Worm (Caenorhabditis elegans) whole organism, L1 larva: ENCODE data around the gene T04A8.18.

ENCODE experiments used
- C34B4.2 ChIP-seq: sonication (generic microtip); optimal IDR thresholded peaks from 2 replicates; lab custom pipeline; 2017; ENCODE audit warnings: mild to moderate bottlenecking, missing genetic modification characterization, missing compliant biosample characterization
- F16B12.6 ChIP-seq: fragments of 150-350 bp; optimal IDR thresholded peaks from 2 replicates; lab custom pipeline; 2014; ENCODE audit warnings: missing biosample characterization, missing genetic modification characterization
- aha-1 ChIP-seq: fragments of 150-350 bp; optimal IDR thresholded peaks from 2 replicates; lab custom pipeline; 2014; ENCODE audit warnings: missing biosample characterization, missing genetic modification characterization
- ama-1 ChIP-seq: fragments of 150-350 bp; optimal IDR thresholded peaks from 2 replicates; lab custom pipeline; 2014
- ceh-8 ChIP-seq: fragments of 200-800 bp; sonication (Bioruptor generic); optimal IDR thresholded peaks from 2 replicates; lab custom pipeline; 2018; ENCODE audit warnings: mild to moderate bottlenecking, missing genetic modification characterization, moderate library complexity, missing compliant biosample characterization
- ceh-90 ChIP-seq: sonication (generic microtip); optimal IDR thresholded peaks from 2 replicates; lab custom pipeline; 2016; ENCODE audit warnings: missing genetic modification characterization, missing compliant biosample characterization
- efl-1 ChIP-seq, 4 experiments: fragments of 150-350 bp; optimal IDR thresholded peaks in 3 of 4; peaks in 1 of 4; 1 replicate in 1 of 4; 2 replicates in 3 of 4; lab custom pipeline; 2014; ENCODE audit warnings: missing biosample characterization in 2 of 4, missing genetic modification characterization in 2 of 4, missing genetic modification reagents in 2 of 4
- efl-3 ChIP-seq: fragments of 200-800 bp; sonication (Bioruptor generic); optimal IDR thresholded peaks from 2 replicates; lab custom pipeline; 2018; ENCODE audit warnings: mild to moderate bottlenecking, missing genetic modification characterization, missing compliant biosample characterization
- egl-13 ChIP-seq: sonication (generic microtip); optimal IDR thresholded peaks from 2 replicates; lab custom pipeline; 2016; ENCODE audit warnings: missing genotype, missing genetic modification reagents, missing genetic modification characterization, missing compliant biosample characterization
- ets-5 ChIP-seq: fragments of 200-800 bp; sonication (Bioruptor generic); IDR thresholded peaks from 2 replicates; pipeline ENCODE4 v1.3.6; 2022; ENCODE audit warnings: missing genetic modification characterization, missing compliant biosample characterization
- fkh-10 ChIP-seq: sonication (generic microtip); optimal IDR thresholded peaks from 2 replicates; lab custom pipeline; 2017; ENCODE audit warnings: missing biosample characterization, missing genetic modification reagents, missing genetic modification characterization
- fkh-4 ChIP-seq: sonication (generic microtip); optimal IDR thresholded peaks from 2 replicates; lab custom pipeline; 2016; ENCODE audit warnings: missing compliant biosample characterization, missing genetic modification characterization, borderline replicate concordance
- fos-1 ChIP-seq: fragments of 150-350 bp; optimal IDR thresholded peaks from 2 replicates; lab custom pipeline; 2014; ENCODE audit warnings: missing biosample characterization, missing genetic modification characterization
- grh-1 ChIP-seq: fragments of 200-800 bp; sonication (Bioruptor generic); IDR thresholded peaks from 2 replicates; pipeline ENCODE4 v1.3.6; 2022; ENCODE audit warnings: missing genetic modification reagents, missing genetic modification characterization, missing compliant biosample characterization
- hlh-4 ChIP-seq: sonication (generic microtip); optimal IDR thresholded peaks from 2 replicates; lab custom pipeline; 2016; ENCODE audit warnings: mild to moderate bottlenecking, missing genetic modification characterization, missing compliant biosample characterization
- isw-1 ChIP-seq: fragments of 200-800 bp; sonication (Bioruptor generic); IDR thresholded peaks from 2 replicates; pipeline ENCODE4 v1.3.6; 2022; ENCODE audit warnings: missing genetic modification characterization, missing compliant biosample characterization
- lin-13 ChIP-seq: fragments of 150-350 bp; optimal IDR thresholded peaks from 2 replicates; lab custom pipeline; 2014; ENCODE audit warnings: missing biosample characterization, missing genetic modification reagents, missing genetic modification characterization
- lin-14 ChIP-seq: fragments of 200-800 bp; sonication (Bioruptor generic); optimal IDR thresholded peaks from 2 replicates; lab custom pipeline; 2018; ENCODE audit warnings: mild to moderate bottlenecking, missing genetic modification characterization, moderate library complexity, missing compliant biosample characterization
- lin-15B ChIP-seq: fragments of 150-350 bp; sonication (generic microtip); optimal IDR thresholded peaks from 3 replicates; lab custom pipeline; 2014; ENCODE audit warnings: missing biosample characterization, missing genetic modification characterization
- mef-2 ChIP-seq: fragments of 150-350 bp; optimal IDR thresholded peaks from 2 replicates; lab custom pipeline; 2014; ENCODE audit warnings: missing biosample characterization, missing genetic modification characterization
- mep-1 ChIP-seq: fragments of 150-350 bp; optimal IDR thresholded peaks from 2 replicates; lab custom pipeline; 2014; ENCODE audit warnings: missing biosample characterization, missing genetic modification characterization
- nhr-11 ChIP-seq: fragments of 150-350 bp; optimal IDR thresholded peaks from 2 replicates; lab custom pipeline; 2014; ENCODE audit warnings: missing biosample characterization, missing genetic modification characterization
- nhr-12 ChIP-seq: sonication (generic microtip); optimal IDR thresholded peaks from 2 replicates; lab custom pipeline; 2017; ENCODE audit warnings: missing biosample characterization, missing genetic modification characterization
- nhr-19 ChIP-seq: fragments of 200-800 bp; sonication (Bioruptor generic); conservative IDR thresholded peaks from 2 replicates; pipeline ENCODE4 v1.3.6; 2022; ENCODE audit warnings: missing genetic modification characterization, missing compliant biosample characterization
- nhr-237 ChIP-seq: fragments of 150-350 bp; optimal IDR thresholded peaks from 2 replicates; lab custom pipeline; 2014; ENCODE audit warnings: missing biosample characterization, missing genetic modification characterization
- nhr-28 ChIP-seq: fragments of 150-350 bp; optimal IDR thresholded peaks from 2 replicates; lab custom pipeline; 2014; ENCODE audit warnings: missing biosample characterization, missing genetic modification characterization
- nhr-47 ChIP-seq: sonication (generic microtip); optimal IDR thresholded peaks from 2 replicates; lab custom pipeline; 2016; ENCODE audit warnings: mild to moderate bottlenecking, missing genetic modification characterization, moderate library complexity, missing compliant biosample characterization
- nhr-71 ChIP-seq: sonication (generic microtip); optimal IDR thresholded peaks from 2 replicates; lab custom pipeline; 2016; ENCODE audit warnings: mild to moderate bottlenecking, missing genetic modification characterization, moderate library complexity, missing compliant biosample characterization
- nhr-76 ChIP-seq: sonication (generic microtip); optimal IDR thresholded peaks from 2 replicates; lab custom pipeline; 2017; ENCODE audit warnings: missing biosample characterization, missing genetic modification characterization
- nhr-77 ChIP-seq: fragments of 150-350 bp; optimal IDR thresholded peaks from 2 replicates; lab custom pipeline; 2014; ENCODE audit warnings: missing biosample characterization, missing genetic modification characterization
- nhr-84 ChIP-seq: sonication (generic microtip); optimal IDR thresholded peaks from 2 replicates; lab custom pipeline; 2017; ENCODE audit warnings: missing biosample characterization, missing genetic modification characterization
- nhr-85 ChIP-seq: sonication (generic microtip); peaks from one replicate; lab custom pipeline; 2016; ENCODE audit warnings: missing genetic modification characterization, inconsistent platforms, missing compliant biosample characterization
- nhr-90 ChIP-seq: sonication (generic microtip); optimal IDR thresholded peaks from 2 replicates; lab custom pipeline; 2016; ENCODE audit warnings: mild to moderate bottlenecking, missing genetic modification characterization, missing compliant biosample characterization; ENCODE audit not compliant: poor library complexity
- pax-3 ChIP-seq: fragments of 200-800 bp; sonication (Bioruptor generic); optimal IDR thresholded peaks from 2 replicates; lab custom pipeline; 2018; ENCODE audit warnings: mild to moderate bottlenecking, missing genetic modification characterization, moderate library complexity, missing compliant biosample characterization
- pqm-1 ChIP-seq: sonication (generic microtip); optimal IDR thresholded peaks from 3 replicates; lab custom pipeline; 2017; ENCODE audit warnings: missing biosample characterization, missing genetic modification characterization
- rnt-1 ChIP-seq: sonication (generic microtip); optimal IDR thresholded peaks from 2 replicates; lab custom pipeline; 2016; ENCODE audit warnings: mild to moderate bottlenecking, missing genetic modification characterization, moderate library complexity, missing compliant biosample characterization
- sox-4 ChIP-seq: sonication (generic microtip); optimal IDR thresholded peaks from 2 replicates; lab custom pipeline; 2016; ENCODE audit warnings: missing genetic modification characterization, missing compliant biosample characterization
- sptf-1 ChIP-seq: fragments of 150-350 bp; optimal IDR thresholded peaks from 2 replicates; lab custom pipeline; 2014; ENCODE audit warnings: missing biosample characterization, missing genetic modification characterization
- sup-37 ChIP-seq: fragments of 200-800 bp; sonication (Bioruptor generic); optimal IDR thresholded peaks from 2 replicates; lab custom pipeline; 2018; ENCODE audit warnings: mild to moderate bottlenecking, missing genetic modification characterization, missing compliant biosample characterization
- swsn-7 ChIP-seq: sonication (generic microtip); optimal IDR thresholded peaks from 2 replicates; lab custom pipeline; 2016; ENCODE audit warnings: missing genetic modification characterization, missing compliant biosample characterization
- tbx-2 ChIP-seq: sonication (generic microtip); optimal IDR thresholded peaks from 2 replicates; lab custom pipeline; 2016; ENCODE audit warnings: missing genetic modification characterization, missing compliant biosample characterization
- tlp-1 ChIP-seq: fragments of 150-350 bp; optimal IDR thresholded peaks from 2 replicates; lab custom pipeline; 2014; ENCODE audit warnings: missing biosample characterization, missing genetic modification characterization
- unc-130 ChIP-seq: fragments of 150-350 bp; optimal IDR thresholded peaks from 2 replicates; lab custom pipeline; 2017; ENCODE audit warnings: missing biosample characterization, missing genetic modification characterization, inconsistent platforms
- unc-62 ChIP-seq: fragments of 150-350 bp; optimal IDR thresholded peaks from 2 replicates; lab custom pipeline; 2014; ENCODE audit warnings: missing biosample characterization, missing genetic modification reagents, missing genetic modification characterization
- unc-86 ChIP-seq: sonication (generic microtip); optimal IDR thresholded peaks from 2 replicates; lab custom pipeline; 2016; ENCODE audit warnings: missing genetic modification characterization, missing compliant biosample characterization
- xbp-1 ChIP-seq: sonication (generic microtip); optimal IDR thresholded peaks from 2 replicates; lab custom pipeline; 2016; ENCODE audit warnings: missing genetic modification characterization, missing compliant biosample characterization
- zip-4 ChIP-seq: fragments of 200-800 bp; sonication (Bioruptor generic); optimal IDR thresholded peaks from 2 replicates; lab custom pipeline; 2018; ENCODE audit warnings: mild to moderate bottlenecking, missing genetic modification characterization, moderate library complexity, missing compliant biosample characterization

The T04A8.18 gene

DNA sequence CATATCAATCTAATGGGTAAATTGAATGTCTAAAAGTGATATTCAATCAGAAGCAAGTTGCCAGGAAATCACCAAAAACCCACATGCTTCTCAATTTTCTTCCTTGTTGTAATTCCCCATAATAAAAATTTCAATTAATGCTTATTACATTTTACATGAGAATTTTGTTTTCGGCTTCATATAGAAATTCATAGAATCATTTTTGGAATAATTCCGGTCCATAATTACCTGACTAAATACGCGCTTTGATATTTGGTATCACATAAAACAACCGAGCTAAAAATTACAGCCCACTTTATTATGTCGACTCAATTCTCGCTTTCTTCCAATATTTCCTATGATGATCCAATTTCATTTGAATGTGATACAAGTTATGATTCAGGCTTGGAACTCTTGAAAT lies 37.1 kb upstream of the T04A8.18 start, which contains the start of gene srg-13:
Gene srg-13, plus strand, starts transcription at position 301 of the 400 bp plus-strand sequence.
- TF ChIP-seq ets-5 (GFP tag; lab: Robert Waterston, UW): no peak
- TF ChIP-seq nhr-85 (tag; lab: Kevin White, UChicago): no peak
- TF ChIP-seq unc-62 (GFP tag; lab: Kevin White, UChicago): no peak
- TF ChIP-seq tlp-1 (tag; lab: Kevin White, UChicago): no peak
- no peak for TF ChIP-seq fkh-4 (tag; lab: Kevin White, UChicago)
- no peak for TF ChIP-seq mep-1
- no peak for TF ChIP-seq pqm-1 (tag; lab: Kevin White, UChicago)
- TF ChIP-seq nhr-90 (tag; lab: Kevin White, UChicago): no peak
- no peak for TF ChIP-seq sptf-1
- no peak for TF ChIP-seq lin-13 (GFP tag; lab: Kevin White, UChicago)
- TF ChIP-seq egl-13: no peak
- no peak for TF ChIP-seq nhr-71 (tag; lab: Kevin White, UChicago)
- no peak for TF ChIP-seq grh-1

DNA sequence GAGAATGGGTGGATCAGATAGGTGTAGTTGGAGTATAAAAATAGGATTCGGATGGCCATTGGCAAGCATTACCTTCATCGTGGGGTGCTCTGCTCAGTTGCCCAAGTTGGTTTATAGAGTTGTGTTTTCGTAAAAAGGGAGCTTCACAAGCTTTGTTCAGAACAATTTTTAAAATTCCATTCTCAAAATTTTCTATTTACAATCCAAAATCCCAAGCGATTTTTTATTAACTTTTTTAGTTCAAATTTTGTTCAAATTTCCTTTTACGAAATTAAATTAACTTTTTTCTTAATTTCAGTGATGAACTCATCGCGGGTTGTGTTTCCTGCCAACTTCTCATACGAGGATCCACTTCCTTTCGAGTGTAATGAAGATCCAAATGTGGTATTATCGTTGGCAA lies 31.5 kb upstream of the T04A8.18 start, which contains the start of gene srg-10:
Gene srg-10, plus strand, starts transcription at position 301 of the 400 bp plus-strand sequence.
- no peak for TF ChIP-seq nhr-12 (tag; lab: Kevin White, UChicago)
- no peak for TF ChIP-seq ama-1 (lab: Kevin White, UChicago)
- no peak for TF ChIP-seq hlh-4
- TF ChIP-seq lin-14 (GFP tag; lab: Kevin White, UChicago): no peak
- no peak for TF ChIP-seq ceh-90 (tag; lab: Kevin White, UChicago)
- no peak for TF ChIP-seq nhr-28
- TF ChIP-seq fos-1 (tag; lab: Kevin White, UChicago): no peak
- TF ChIP-seq nhr-237 (tag; lab: Kevin White, UChicago): no peak
- no peak for TF ChIP-seq lin-15B (tag; lab: Kevin White, UChicago)
- TF ChIP-seq swsn-7 (tag; lab: Kevin White, UChicago): no peak
- TF ChIP-seq, all 84 proteins: peak for 0

DNA sequence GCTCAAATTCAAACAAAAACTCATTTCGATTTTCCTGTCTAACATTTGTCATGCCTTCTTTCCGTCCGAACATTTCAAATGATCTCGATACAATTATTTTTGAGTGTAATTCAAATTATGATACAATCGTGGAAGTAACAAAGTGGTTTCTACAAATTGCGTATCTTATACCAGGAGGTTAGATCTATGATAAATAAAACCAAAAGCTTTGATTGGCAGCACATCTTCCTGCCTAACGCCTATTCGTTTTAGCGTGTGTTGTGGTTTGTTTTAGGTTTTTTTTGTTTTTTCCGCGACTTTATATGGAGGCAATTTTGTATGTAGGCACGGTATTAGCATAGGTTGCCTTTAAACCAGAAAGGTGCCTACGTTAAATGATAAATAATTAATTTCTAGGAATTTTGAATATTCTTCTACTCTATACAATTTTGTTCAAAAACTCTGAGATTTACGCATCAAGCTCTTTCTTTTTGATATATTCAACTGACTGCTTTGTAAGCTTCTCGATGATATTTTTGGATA lies 29.0 kb upstream of the T04A8.18 start, which contains the start of gene srg-11:
Gene srg-11, plus strand, starts transcription at position 51 of the 522 bp plus-strand sequence.
- no peak for TF ChIP-seq nhr-76 (tag; lab: Kevin White, UChicago)
- TF ChIP-seq sup-37: no peak
- TF ChIP-seq C34B4.2 (tag; lab: Kevin White, UChicago): no peak
- TF ChIP-seq nhr-47 (tag; lab: Kevin White, UChicago): no peak
- no peak for TF ChIP-seq nhr-77
- TF ChIP-seq sox-4 (tag; lab: Kevin White, UChicago): no peak
- no peak for TF ChIP-seq fkh-10 (GFP tag; lab: Kevin White, UChicago)

DNA sequence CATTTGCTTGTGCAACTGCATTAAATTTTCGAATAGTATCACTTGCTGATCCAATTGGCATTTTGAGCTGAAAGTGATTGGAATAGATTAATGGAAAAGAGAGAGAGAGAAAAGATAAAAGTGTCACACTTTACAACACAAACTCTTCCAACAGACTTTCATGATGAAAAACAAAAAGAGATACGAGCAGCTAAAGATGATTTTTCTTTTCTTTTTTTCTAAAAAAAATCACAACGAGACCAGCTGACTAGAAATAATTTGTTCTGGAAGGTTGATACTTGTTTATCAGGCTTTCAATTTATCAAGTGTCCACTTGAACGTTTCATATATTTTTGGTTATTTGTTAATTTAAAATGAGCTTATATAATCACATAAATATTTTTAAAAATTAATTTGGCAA lies 21.9 kb upstream of the T04A8.18 start:
- TF ChIP-seq pqm-1 (tag; lab: Kevin White, UChicago) (no peak), F16B12.6 (tag; lab: Kevin White, UChicago) (no peak), zip-4 (GFP tag; lab: Kevin White, UChicago) (no peak), nhr-19 (GFP tag; lab: Robert Waterston, UW) (peak; percentile 37), sptf-1 (no peak), nhr-47 (tag; lab: Kevin White, UChicago) (no peak), isw-1 (GFP tag; lab: Robert Waterston, UW) (no peak), xbp-1 (tag; lab: Kevin White, UChicago) (no peak), swsn-7 (tag; lab: Kevin White, UChicago) (peak; percentile 0), unc-86 (tag; lab: Kevin White, UChicago) (no peak), tbx-2 (tag; lab: Kevin White, UChicago) (no peak), mep-1 (peak; percentile 28), ets-5 (GFP tag; lab: Robert Waterston, UW) (no peak), mef-2 (no peak), nhr-71 (tag; lab: Kevin White, UChicago) (peak; percentile 77), efl-3 (no peak), egl-13 (no peak), nhr-11 (tag; lab: Kevin White, UChicago) (no peak), lin-14 (GFP tag; lab: Kevin White, UChicago) (peak; percentile 63), nhr-84 (tag; lab: Kevin White, UChicago) (no peak), ceh-8 (no peak), rnt-1 (tag; lab: Kevin White, UChicago) (peak; percentile 20), aha-1 (tag; lab: Kevin White, UChicago) (no peak), efl-1 (optimal IDR thresholded peaks at IDR 0.05; lab: Kevin White, UChicago) (peak in 1 of 2 experiments; percentile 12), efl-1 (GFP tag; optimal IDR thresholded peaks at IDR 0.05 in 1 of 2; lab: Kevin White, UChicago) (no peak), nhr-28 (no peak), C34B4.2 (tag; lab: Kevin White, UChicago) (no peak), pax-3 (tag; lab: Kevin White, UChicago) (no peak), unc-130 (tag; lab: Kevin White, UChicago) (no peak)
